Worm (Caenorhabditis elegans) whole organism, L1 larva: Measurements from ENCODE around the gene ugt-17.

Experiments used
- F16B12.6 ChIP-seq: fragments of 150-350 bp; optimal IDR thresholded peaks from 2 replicates; lab custom pipeline; 2014; ENCODE audit warnings: missing biosample characterization, missing genetic modification characterization
- blmp-1 ChIP-seq: fragments of 150-350 bp; optimal IDR thresholded peaks from 2 replicates; lab custom pipeline; 2014; ENCODE audit warnings: missing biosample characterization, missing genetic modification characterization
- elt-3 ChIP-seq, 6 experiments: fragments of 150-350 bp in 1 of 6; sonication (generic microtip); optimal IDR thresholded peaks; 2 replicates each; lab custom pipeline; 2017 to 2018; ENCODE audit warnings: missing biosample characterization in 6 of 6, missing genetic modification characterization in 6 of 6, inconsistent platforms in 1 of 6
- nhr-47 ChIP-seq: sonication (generic microtip); optimal IDR thresholded peaks from 2 replicates; lab custom pipeline; 2016; ENCODE audit warnings: mild to moderate bottlenecking, missing genetic modification characterization, moderate library complexity, missing compliant biosample characterization
- pqm-1 ChIP-seq: sonication (generic microtip); optimal IDR thresholded peaks from 3 replicates; lab custom pipeline; 2017; ENCODE audit warnings: missing biosample characterization, missing genetic modification characterization
- snu-23 ChIP-seq: sonication (generic microtip); optimal IDR thresholded peaks from 2 replicates; lab custom pipeline; 2016; ENCODE audit warnings: missing genetic modification characterization, missing compliant biosample characterization
- tbx-2 ChIP-seq: sonication (generic microtip); optimal IDR thresholded peaks from 2 replicates; lab custom pipeline; 2016; ENCODE audit warnings: missing genetic modification characterization, missing compliant biosample characterization
- unc-62 ChIP-seq: fragments of 150-350 bp; optimal IDR thresholded peaks from 2 replicates; lab custom pipeline; 2014; ENCODE audit warnings: missing biosample characterization, missing genetic modification reagents, missing genetic modification characterization
- xbp-1 ChIP-seq: sonication (generic microtip); optimal IDR thresholded peaks from 2 replicates; lab custom pipeline; 2016; ENCODE audit warnings: missing genetic modification characterization, missing compliant biosample characterization

- no peak for TF ChIP-seq unc-62 (GFP tag; lab: Kevin White, UChicago)
- TF ChIP-seq F16B12.6 (tag; lab: Kevin White, UChicago) = no peak
- no peak for TF ChIP-seq pqm-1 (tag; lab: Kevin White, UChicago)
- no peak for TF ChIP-seq nhr-47 (tag; lab: Kevin White, UChicago)
- TF ChIP-seq elt-3 (tag; optimal IDR thresholded peaks at IDR 0.05; lab: Kevin White, UChicago) = peak in 1 of 6 experiments; percentile 8
- TF ChIP-seq snu-23 (GFP tag; lab: Kevin White, UChicago) = peak; percentile 15
- TF ChIP-seq xbp-1 (tag; lab: Kevin White, UChicago) = no peak
- peak; percentile 19 for TF ChIP-seq blmp-1 (tag; lab: Kevin White, UChicago)
- TF ChIP-seq tbx-2 (tag; lab: Kevin White, UChicago) = no peak
Observed at ce11 chrV:10134077-10134693, 29.4 kb upstream of the ugt-17 start, which contains the start of the genes C08B6.18, wdr-20 and C08B6.8.
